Fruit fly (Drosophila melanogaster) whole organism, embryonic: Measurements from ENCODE around the gene CG4297.
A peak's percentile ranks its signal among the peaks of the same experiment; 100 is the strongest.

Experiments used
- Atf6 ChIP-seq: fragments of 200-800 bp; sonication (Bioruptor generic); IDR thresholded peaks from 2 replicates; pipeline ENCODE4 v1.3.6; 2022; ENCODE audit warnings: missing biosample characterization, missing genetic modification characterization
- B-H1 ChIP-seq: fragments of 200-800 bp; sonication (Bioruptor generic); IDR thresholded peaks from 3 replicates; pipeline ENCODE4 v1.3.6; 2022; ENCODE audit warnings: missing biosample characterization, missing genetic modification characterization
- CG10959 ChIP-seq: fragments of 200-800 bp; sonication (Bioruptor generic); IDR thresholded peaks from 2 replicates; pipeline ENCODE4 v1.3.6; 2022; ENCODE audit warnings: missing biosample characterization, missing genetic modification characterization
- CG12769 ChIP-seq: fragments of 200-800 bp; sonication (Bioruptor generic); optimal IDR thresholded peaks from 2 replicates; lab custom pipeline; 2019; ENCODE audit warnings: missing biosample characterization, mild to moderate bottlenecking, missing genetic modification characterization, moderate library complexity
- CG12942 ChIP-seq: fragments of 200-800 bp; sonication (Bioruptor generic); optimal IDR thresholded peaks from 3 replicates; lab custom pipeline; 2016; ENCODE audit warnings: missing biosample characterization, missing genetic modification characterization
- CG13424 ChIP-seq: fragments of 200-800 bp; sonication (Bioruptor generic); optimal IDR thresholded peaks from 2 replicates; lab custom pipeline; 2019; ENCODE audit warnings: missing biosample characterization, mild to moderate bottlenecking, missing genetic modification characterization, moderate library complexity
- CG1529 ChIP-seq: fragments of 200-800 bp; sonication (Bioruptor generic); optimal IDR thresholded peaks from 3 replicates; lab custom pipeline; 2018; ENCODE audit warnings: missing biosample characterization, missing genetic modification characterization
- CG15696 ChIP-seq: fragments of 200-800 bp; sonication (Bioruptor generic); optimal IDR thresholded peaks from 2 replicates; lab custom pipeline; 2019; ENCODE audit warnings: missing biosample characterization, mild to moderate bottlenecking, missing genetic modification characterization, moderate library complexity
- CG16779 ChIP-seq: fragments of 200-800 bp; sonication (Bioruptor generic); IDR thresholded peaks from 2 replicates; pipeline ENCODE4 v1.3.6; 2022; ENCODE audit warnings: missing biosample characterization, missing genetic modification characterization
- CG16863 ChIP-seq: fragments of 200-800 bp; sonication (Bioruptor generic); optimal IDR thresholded peaks from 3 replicates; lab custom pipeline; 2016; ENCODE audit warnings: missing biosample characterization, missing genetic modification characterization
- CG17328 ChIP-seq: fragments of 200-800 bp; sonication (Bioruptor generic); IDR thresholded peaks from 2 replicates; pipeline ENCODE4 v1.3.6; 2022; ENCODE audit warnings: missing biosample characterization, missing genetic modification characterization
- CG18476 ChIP-seq: fragments of 200-800 bp; sonication (Bioruptor generic); optimal IDR thresholded peaks from 2 replicates; lab custom pipeline; 2016; ENCODE audit warnings: missing biosample characterization, mild to moderate bottlenecking, missing genetic modification characterization
- CG2116 ChIP-seq: fragments of 200-800 bp; sonication (Bioruptor generic); optimal IDR thresholded peaks from 3 replicates; lab custom pipeline; 2018; ENCODE audit warnings: missing biosample characterization, mild to moderate bottlenecking, missing genetic modification characterization
- CG31365 ChIP-seq: fragments of 200-800 bp; sonication (Bioruptor generic); optimal IDR thresholded peaks from 2 replicates; lab custom pipeline; 2018; ENCODE audit warnings: missing biosample characterization, mild to moderate bottlenecking, missing genetic modification characterization
- CG34224 ChIP-seq: fragments of 200-800 bp; sonication (Bioruptor generic); IDR thresholded peaks from 3 replicates; pipeline ENCODE4 v1.3.6; 2022; ENCODE audit warnings: missing biosample characterization, missing genetic modification characterization; ENCODE audit not compliant: partially characterized antibody
- CG4404 ChIP-seq: fragments of 200-800 bp; sonication (Bioruptor generic); IDR thresholded peaks from 2 replicates; pipeline ENCODE4 v1.3.6; 2022; ENCODE audit warnings: missing biosample characterization, missing genetic modification characterization
- CG4854 ChIP-seq: fragments of 200-800 bp; sonication (Bioruptor generic); optimal IDR thresholded peaks from 2 replicates; lab custom pipeline; 2016; ENCODE audit warnings: missing biosample characterization, missing genetic modification characterization, inconsistent platforms
- CG7357 ChIP-seq: fragments of 200-800 bp; sonication (Bioruptor generic); IDR thresholded peaks from 3 replicates; pipeline ENCODE4 v1.3.6; 2022; ENCODE audit warnings: missing biosample characterization, missing genetic modification characterization
- CG7839 ChIP-seq: fragments of 200-800 bp; sonication (Bioruptor generic); optimal IDR thresholded peaks from 3 replicates; lab custom pipeline; 2018; ENCODE audit warnings: missing biosample characterization, mild to moderate bottlenecking, missing genetic modification characterization, moderate library complexity
- CG8944 ChIP-seq: fragments of 200-800 bp; sonication (Bioruptor generic); optimal IDR thresholded peaks from 3 replicates; lab custom pipeline; 2016; ENCODE audit warnings: missing biosample characterization, missing genetic modification characterization
- CG9437 ChIP-seq: fragments of 200-800 bp; sonication (Bioruptor generic); optimal IDR thresholded peaks from 2 replicates; lab custom pipeline; 2018; ENCODE audit warnings: missing biosample characterization, mild to moderate bottlenecking, missing genetic modification characterization
- CG9876 ChIP-seq: fragments of 200-800 bp; sonication (Bioruptor generic); optimal IDR thresholded peaks from 2 replicates; lab custom pipeline; 2016; ENCODE audit warnings: missing biosample characterization, missing genetic modification characterization
- Doc2 ChIP-seq: fragments of 200-800 bp; sonication (Bioruptor generic); IDR thresholded peaks from 2 replicates; pipeline ENCODE4 v1.3.6; 2022; ENCODE audit warnings: missing biosample characterization, missing genetic modification characterization
- Fer3 ChIP-seq: fragments of 200-800 bp; sonication (Bioruptor generic); optimal IDR thresholded peaks from 2 replicates; lab custom pipeline; 2018; ENCODE audit warnings: missing biosample characterization, mild to moderate bottlenecking, missing genetic modification characterization, moderate library complexity
- Gsc ChIP-seq: fragments of 200-800 bp; sonication (Bioruptor generic); IDR thresholded peaks from 2 replicates; pipeline ENCODE4 v1.3.6; 2022; ENCODE audit warnings: missing biosample characterization, missing genetic modification characterization
- Gug ChIP-seq: fragments of 200-800 bp; sonication (Bioruptor generic); IDR thresholded peaks from 4 replicates; pipeline ENCODE4 v1.3.6; 2022; ENCODE audit warnings: missing biosample characterization, missing genetic modification characterization
- HLHmδ ChIP-seq: fragments of 200-800 bp; sonication (Bioruptor generic); optimal IDR thresholded peaks from 2 replicates; lab custom pipeline; 2018; ENCODE audit warnings: missing biosample characterization, mild to moderate bottlenecking, missing genetic modification characterization, moderate library complexity
- Max ChIP-seq: fragments of 200-800 bp; sonication (Bioruptor generic); optimal IDR thresholded peaks from 2 replicates; lab custom pipeline; 2016; ENCODE audit warnings: missing biosample characterization, mild to moderate bottlenecking, missing genetic modification characterization
- Med ChIP-seq: fragments of 200-800 bp; sonication (Bioruptor generic); peaks from one replicate; lab custom pipeline; 2016; ENCODE audit warnings: missing biosample characterization, missing genetic modification characterization, mild to moderate bottlenecking, inconsistent platforms, moderate library complexity
- NFAT ChIP-seq: fragments of 200-800 bp; sonication (Bioruptor generic); IDR thresholded peaks from 2 replicates; pipeline ENCODE4 v1.3.6; 2022; ENCODE audit warnings: missing biosample characterization, missing genetic modification characterization
- Oli ChIP-seq: fragments of 200-800 bp; sonication (Bioruptor generic); optimal IDR thresholded peaks from 2 replicates; lab custom pipeline; 2018; ENCODE audit warnings: missing biosample characterization, mild to moderate bottlenecking, missing genetic modification characterization, moderate library complexity
- Rx ChIP-seq: fragments of 200-800 bp; sonication (Bioruptor generic); IDR thresholded peaks from 2 replicates; pipeline ENCODE4 v1.3.6; 2022; ENCODE audit warnings: missing biosample characterization, missing genetic modification characterization
- Usf ChIP-seq: fragments of 200-800 bp; sonication (Bioruptor generic); optimal IDR thresholded peaks from 2 replicates; lab custom pipeline; 2017; ENCODE audit warnings: missing genotype, missing biosample characterization, missing genetic modification characterization
- ara ChIP-seq: fragments of 200-800 bp; sonication (Bioruptor generic); IDR thresholded peaks from 2 replicates; pipeline ENCODE4 v1.3.6; 2022; ENCODE audit warnings: missing biosample characterization, missing genetic modification characterization
- bbx ChIP-seq: fragments of 200-800 bp; sonication (Bioruptor generic); IDR thresholded peaks from 2 replicates; pipeline ENCODE4 v1.3.6; 2022; ENCODE audit warnings: missing biosample characterization, missing genetic modification characterization; ENCODE audit not compliant: partially characterized antibody
- bcd ChIP-seq: fragments of 200-800 bp; sonication (Bioruptor generic); optimal IDR thresholded peaks from 2 replicates; lab custom pipeline; 2017; ENCODE audit warnings: missing biosample characterization, mild to moderate bottlenecking, missing genetic modification characterization
- chinmo ChIP-seq: fragments of 200-800 bp; sonication (Bioruptor generic); IDR thresholded peaks from 4 replicates; pipeline ENCODE4 v1.3.6; 2022; ENCODE audit warnings: missing biosample characterization, missing genetic modification characterization; ENCODE audit not compliant: partially characterized antibody
- croc ChIP-seq: fragments of 200-800 bp; sonication (Bioruptor generic); conservative IDR thresholded peaks from 3 replicates; pipeline ENCODE4 v1.3.6; 2022; ENCODE audit warnings: missing biosample characterization, missing genetic modification characterization
- ems ChIP-seq: fragments of 200-800 bp; sonication (Bioruptor generic); optimal IDR thresholded peaks from 3 replicates; lab custom pipeline; 2016; ENCODE audit warnings: missing biosample characterization, missing genetic modification characterization
- exex ChIP-seq: fragments of 200-800 bp; sonication (Bioruptor generic); optimal IDR thresholded peaks from 4 replicates; lab custom pipeline; 2018; ENCODE audit warnings: missing biosample characterization, mild to moderate bottlenecking, missing genetic modification characterization, moderate library complexity
- grau ChIP-seq: fragments of 200-800 bp; optimal IDR thresholded peaks from 3 replicates; lab custom pipeline; 2019; ENCODE audit warnings: missing biosample characterization, mild to moderate bottlenecking, missing genetic modification characterization, moderate library complexity
- hbn ChIP-seq: fragments of 200-800 bp; sonication (Bioruptor generic); IDR thresholded peaks from 2 replicates; pipeline ENCODE4 v1.3.6; 2022; ENCODE audit warnings: missing biosample characterization, missing genetic modification characterization; ENCODE audit not compliant: partially characterized antibody
- maf-S ChIP-seq: fragments of 200-800 bp; sonication (Bioruptor generic); optimal IDR thresholded peaks from 2 replicates; lab custom pipeline; 2016; ENCODE audit warnings: missing biosample characterization, missing genetic modification characterization
- nerfin-1 ChIP-seq: fragments of 200-800 bp; sonication (Bioruptor generic); optimal IDR thresholded peaks from 3 replicates; lab custom pipeline; 2019; ENCODE audit warnings: missing biosample characterization, mild to moderate bottlenecking, missing genetic modification characterization, moderate library complexity
- onecut ChIP-seq: fragments of 200-800 bp; sonication (Bioruptor generic); IDR thresholded peaks from 2 replicates; pipeline ENCODE4 v1.3.6; 2022; ENCODE audit warnings: missing biosample characterization, missing genetic modification characterization
- p53 ChIP-seq: fragments of 200-800 bp; sonication (Bioruptor generic); optimal IDR thresholded peaks from 2 replicates; lab custom pipeline; 2016; ENCODE audit warnings: missing biosample characterization, missing genetic modification characterization
- psq ChIP-seq: fragments of 200-800 bp; sonication (Bioruptor generic); optimal IDR thresholded peaks from 2 replicates; lab custom pipeline; 2017; ENCODE audit warnings: missing biosample characterization, missing genetic modification characterization
- sc ChIP-seq, 3 experiments: fragments of >200 bp in 2 of 3; fragments of 200-800 bp in 1 of 3; sonication (Bioruptor generic) in 1 of 3; optimal IDR thresholded peaks; 2 replicates in 2 of 3; 3 replicates in 1 of 3; lab custom pipeline; 2017; ENCODE audit warnings: mild to moderate bottlenecking in 1 of 3, missing biosample characterization in 1 of 3, missing genetic modification characterization in 1 of 3, missing genetic modification reagents in 1 of 3
- so ChIP-seq: fragments of 200-800 bp; sonication (Bioruptor generic); IDR thresholded peaks from 3 replicates; pipeline ENCODE4 v1.3.6; 2022; ENCODE audit warnings: missing biosample characterization, missing genetic modification characterization
- zen ChIP-seq: fragments of 200-800 bp; sonication (Bioruptor generic); optimal IDR thresholded peaks from 3 replicates; lab custom pipeline; 2018; ENCODE audit warnings: missing biosample characterization, mild to moderate bottlenecking, missing genetic modification characterization, moderate library complexity

Gene CG4297

DNA sequence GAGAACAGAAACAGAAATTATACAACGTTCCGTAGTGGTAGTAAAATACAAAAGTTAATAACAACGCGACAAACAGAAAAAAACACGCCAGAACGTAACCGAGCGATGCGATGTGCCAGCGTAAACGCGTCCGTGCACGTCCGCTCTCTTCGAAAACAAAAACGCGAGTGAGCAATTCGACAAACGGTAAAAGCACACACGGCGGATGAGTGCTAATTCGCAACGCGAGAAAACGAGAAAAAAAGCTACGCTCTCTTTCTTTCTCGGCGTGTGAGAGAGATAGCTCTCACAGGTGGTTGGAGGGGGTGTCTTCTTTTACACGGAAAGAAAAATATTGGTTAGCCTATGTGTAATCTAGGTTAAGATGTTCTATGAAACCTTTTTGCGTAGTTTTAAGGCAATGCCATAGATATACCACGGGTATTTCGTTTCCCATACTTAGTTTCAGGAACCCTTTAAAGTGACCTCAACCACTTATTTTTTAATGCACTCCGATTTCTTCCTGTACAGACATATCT, at the start of gene CG4297 (continued):
- TF ChIP-seq Oli (tag; lab: Kevin White, UChicago) (peak; percentile 93), CG17328 (GFP tag; lab: Robert Waterston, UW) (no peak), exex (tag; lab: Kevin White, UChicago) (peak; percentile 61), CG8944 (GFP tag; lab: Kevin White, UChicago) (peak; percentile 91), nerfin-1 (tag; lab: Kevin White, UChicago) (peak; percentile 89), CG7839 (tag; lab: Kevin White, UChicago) (peak; percentile 94), Gug (peak; percentile 91), bcd (peak; percentile 93), CG10959 (no peak), CG16779 (GFP tag; lab: Robert Waterston, UW) (no peak), NFAT (GFP tag; lab: Robert Waterston, UW) (no peak), CG2116 (GFP tag; lab: Kevin White, UChicago) (peak; percentile 47), Rx (no peak), chinmo (no peak), so (GFP tag; lab: Robert Waterston, UW) (no peak), zen (tag; lab: Kevin White, UChicago) (peak; percentile 71), maf-S (GFP tag; lab: Kevin White, UChicago) (peak; percentile 92), grau (peak; percentile 92), CG15696 (peak; percentile 59), CG1529 (GFP tag; lab: Kevin White, UChicago) (peak; percentile 91), CG12942 (GFP tag; lab: Kevin White, UChicago) (peak; percentile 87), CG34224 (GFP tag; lab: Robert Waterston, UW) (no peak), CG16863 (peak; percentile 92), B-H1 (GFP tag; lab: Robert Waterston, UW) (no peak), Max (GFP tag; lab: Kevin White, UChicago) (peak; percentile 92), Gsc (GFP tag; lab: Robert Waterston, UW) (no peak), CG9437 (GFP tag; lab: Kevin White, UChicago) (peak; percentile 94), CG9876 (GFP tag; lab: Kevin White, UChicago) (peak; percentile 88), bbx (GFP tag; lab: Robert Waterston, UW) (no peak), HLHmδ (GFP tag; lab: Kevin White, UChicago) (peak; percentile 4), Atf6 (GFP tag; lab: Robert Waterston, UW) (no peak), croc (peak; percentile 84), CG13424 (tag; lab: Kevin White, UChicago) (peak; percentile 91), Usf (GFP tag; lab: Kevin White, UChicago) (peak; percentile 78), Med (GFP tag; lab: Kevin White, UChicago) (peak; percentile 99), hbn (no peak), Doc2 (no peak), sc (optimal IDR thresholded peaks at IDR 0.05; lab: Kevin White, UChicago) (no peak), sc (GFP tag; optimal IDR thresholded peaks at IDR 0.05; lab: Kevin White, UChicago) (peak; percentile 80), ara (GFP tag; lab: Robert Waterston, UW) (no peak), p53 (GFP tag; lab: Kevin White, UChicago) (peak; percentile 96), CG4404 (GFP tag; lab: Robert Waterston, UW) (no peak), CG18476 (GFP tag; lab: Kevin White, UChicago) (peak; percentile 84), CG4854 (peak; percentile 90), CG7357 (GFP tag; lab: Robert Waterston, UW) (peak; percentile 86), onecut (GFP tag; lab: Robert Waterston, UW) (peak; percentile 88), ems (peak; percentile 93), CG31365 (peak; percentile 83), Fer3 (tag; lab: Kevin White, UChicago) (peak; percentile 93), psq (peak; percentile 59), CG12769 (tag; lab: Kevin White, UChicago) (peak; percentile 95)
